Fruit fly (Drosophila melanogaster) whole organism, adult: Measurements from ENCODE around the gene CG14034.
A peak's percentile ranks its signal among the peaks of the same experiment; 100 is the strongest.

ENCODE experiments used
- CG11617 ChIP-seq: fragments of 200-800 bp; sonication (Bioruptor generic); optimal IDR thresholded peaks from 2 replicates; lab custom pipeline; 2017; ENCODE audit warnings: mild to moderate bottlenecking, missing biosample characterization, missing genetic modification reagents, missing genetic modification characterization
- CG12768 ChIP-seq: fragments of 200-800 bp; sonication (Bioruptor generic); optimal IDR thresholded peaks from 2 replicates; lab custom pipeline; 2017; ENCODE audit warnings: missing biosample characterization, missing genetic modification characterization, mild to moderate bottlenecking, moderate library complexity, missing genetic modification reagents
- CG14711 ChIP-seq: fragments of 200-800 bp; sonication (Bioruptor generic); optimal IDR thresholded peaks from 2 replicates; lab custom pipeline; 2018; ENCODE audit warnings: missing biosample characterization, mild to moderate bottlenecking, missing genetic modification characterization, moderate library complexity
- CG1620 ChIP-seq: fragments of 200-800 bp; sonication (Bioruptor generic); optimal IDR thresholded peaks from 2 replicates; lab custom pipeline; 2016; ENCODE audit warnings: missing biosample characterization, missing genetic modification characterization
- CG33017 ChIP-seq: fragments of 200-800 bp; sonication (Bioruptor generic); optimal IDR thresholded peaks from 2 replicates; lab custom pipeline; 2018; ENCODE audit warnings: missing biosample characterization, mild to moderate bottlenecking, missing genetic modification characterization, moderate library complexity
- CG5204 ChIP-seq: fragments of 200-800 bp; sonication (Bioruptor generic); optimal IDR thresholded peaks from 2 replicates; lab custom pipeline; 2016; ENCODE audit warnings: missing biosample characterization, missing genetic modification characterization
- CG7045 ChIP-seq: fragments of 200-800 bp; sonication (Bioruptor generic); optimal IDR thresholded peaks from 2 replicates; lab custom pipeline; 2017; ENCODE audit warnings: missing biosample characterization, mild to moderate bottlenecking, missing genetic modification characterization
- CG7101 ChIP-seq: fragments of 200-800 bp; sonication (Bioruptor generic); optimal IDR thresholded peaks from 2 replicates; lab custom pipeline; 2018; ENCODE audit warnings: missing biosample characterization, mild to moderate bottlenecking, missing genetic modification characterization, moderate library complexity
- Clk ChIP-seq: fragments of 200-800 bp; sonication (Bioruptor generic); optimal IDR thresholded peaks from 2 replicates; lab custom pipeline; 2017; ENCODE audit warnings: missing biosample characterization, missing genetic modification characterization
- Crg-1 ChIP-seq: fragments of 200-800 bp; sonication (Bioruptor generic); optimal IDR thresholded peaks from 2 replicates; lab custom pipeline; 2016; ENCODE audit warnings: missing biosample characterization, missing genetic modification characterization
- Hr96 ChIP-seq: fragments of 200-800 bp; sonication (Bioruptor generic); optimal IDR thresholded peaks from 2 replicates; lab custom pipeline; 2016; ENCODE audit warnings: missing biosample characterization, missing genetic modification characterization
- Mnt ChIP-seq: fragments of 200-800 bp; sonication (Bioruptor generic); optimal IDR thresholded peaks from 2 replicates; lab custom pipeline; 2016; ENCODE audit warnings: missing biosample characterization, mild to moderate bottlenecking, missing genetic modification characterization
- bab1 ChIP-seq: fragments of 200-800 bp; sonication (Bioruptor generic); optimal IDR thresholded peaks from 3 replicates; lab custom pipeline; 2019; ENCODE audit warnings: missing biosample characterization, mild to moderate bottlenecking, missing genetic modification characterization, moderate library complexity
- cic ChIP-seq: fragments of 200-800 bp; sonication (Bioruptor generic); optimal IDR thresholded peaks from 2 replicates; lab custom pipeline; 2017; ENCODE audit warnings: missing biosample characterization, mild to moderate bottlenecking, missing genetic modification characterization, moderate library complexity
- cnc ChIP-seq, 2 experiments: fragments of >200 bp; optimal IDR thresholded peaks; 2 replicates each; lab custom pipeline; 2017
- kay ChIP-seq: fragments of 200-800 bp; sonication (Bioruptor generic); peaks from one replicate; lab custom pipeline; 2016; ENCODE audit warnings: missing biosample characterization, missing genetic modification characterization, borderline replicate concordance
- ovo ChIP-seq: fragments of 200-800 bp; sonication (Bioruptor generic); optimal IDR thresholded peaks from 2 replicates; lab custom pipeline; 2016; ENCODE audit warnings: missing biosample characterization, missing genetic modification characterization
- pad ChIP-seq: fragments of 200-800 bp; sonication (Bioruptor generic); optimal IDR thresholded peaks from 3 replicates; lab custom pipeline; 2017; ENCODE audit warnings: missing biosample characterization, missing genetic modification characterization, mild to moderate bottlenecking, moderate library complexity, missing genetic modification reagents
- tj ChIP-seq: fragments of 200-800 bp; sonication (Bioruptor generic); optimal IDR thresholded peaks from 3 replicates; lab custom pipeline; 2017; ENCODE audit warnings: missing biosample characterization, mild to moderate bottlenecking, missing genetic modification characterization, moderate library complexity
- toe ChIP-seq: fragments of 200-800 bp; sonication (Bioruptor generic); optimal IDR thresholded peaks from 2 replicates; lab custom pipeline; 2016; ENCODE audit warnings: missing biosample characterization, missing genetic modification characterization

The CG14034 gene

dm6 chr2L:5259076-5259843 is 42.9 kb upstream of the CG14034 start:
- no peak for TF ChIP-seq toe
- TF ChIP-seq pad (GFP tag; lab: Kevin White, UChicago), result no peak
- no peak for TF ChIP-seq CG1620 (GFP tag; lab: Kevin White, UChicago)
- TF ChIP-seq CG11617 (GFP tag; lab: Kevin White, UChicago), result no peak
- no peak for TF ChIP-seq bab1 (GFP tag; lab: Kevin White, UChicago)
- TF ChIP-seq Hr96 (GFP tag; lab: Kevin White, UChicago), result no peak

- TF ChIP-seq Clk (GFP tag; lab: Kevin White, UChicago), result no peak
- peak; percentile 23 for TF ChIP-seq CG33017 (tag; lab: Kevin White, UChicago)
- TF ChIP-seq Crg-1 (GFP tag; lab: Kevin White, UChicago), result peak; percentile 10
- TF ChIP-seq tj (GFP tag; lab: Kevin White, UChicago), result no peak
- peak; percentile 20 for TF ChIP-seq CG7045 (GFP tag; lab: Kevin White, UChicago)
- peak; percentile 58 for TF ChIP-seq ovo (GFP tag; lab: Kevin White, UChicago)
- TF ChIP-seq CG14711 (tag; lab: Kevin White, UChicago), result no peak
- TF ChIP-seq CG5204 (GFP tag; lab: Kevin White, UChicago), result peak; percentile 40
- TF ChIP-seq pad (GFP tag; lab: Kevin White, UChicago), result peak; percentile 53
- TF ChIP-seq CG11617 (GFP tag; lab: Kevin White, UChicago), result peak; percentile 23
- TF ChIP-seq CG7101 (tag; lab: Kevin White, UChicago), result peak; percentile 54
- peak; percentile 69 for TF ChIP-seq cic
- peak; percentile 33 for TF ChIP-seq Hr96 (GFP tag; lab: Kevin White, UChicago)
- peak; percentile 17 for TF ChIP-seq CG12768 (GFP tag; lab: Kevin White, UChicago)
- no peak for TF ChIP-seq bab1 (GFP tag; lab: Kevin White, UChicago)
- no peak for TF ChIP-seq kay (GFP tag; lab: Kevin White, UChicago)
- no peak for TF ChIP-seq toe
Observed at dm6 chr2L:5256036-5256846, 39.9 kb upstream of the CG14034 start.

dm6 chr2L:5254105-5254711 is 37.9 kb upstream of the CG14034 start:
- TF ChIP-seq CG7045 (GFP tag; lab: Kevin White, UChicago) (no peak), CG33017 (tag; lab: Kevin White, UChicago) (no peak), Crg-1 (GFP tag; lab: Kevin White, UChicago) (no peak), CG11617 (GFP tag; lab: Kevin White, UChicago) (no peak), CG14711 (tag; lab: Kevin White, UChicago) (no peak), pad (GFP tag; lab: Kevin White, UChicago) (no peak), cic (no peak), Mnt (GFP tag; lab: Kevin White, UChicago) (no peak), ovo (GFP tag; lab: Kevin White, UChicago) (no peak), CG5204 (GFP tag; lab: Kevin White, UChicago) (no peak), cnc (optimal IDR thresholded peaks at IDR 0.05; lab: Kevin White, UChicago) (no peak), Hr96 (GFP tag; lab: Kevin White, UChicago) (no peak), CG7101 (tag; lab: Kevin White, UChicago) (no peak), kay (GFP tag; lab: Kevin White, UChicago) (no peak), CG12768 (GFP tag; lab: Kevin White, UChicago) (no peak), CG1620 (GFP tag; lab: Kevin White, UChicago) (no peak), Clk (GFP tag; lab: Kevin White, UChicago) (no peak)

- no peak for TF ChIP-seq CG5204 (GFP tag; lab: Kevin White, UChicago)
- no peak for TF ChIP-seq Hr96 (GFP tag; lab: Kevin White, UChicago)
- no peak for TF ChIP-seq Mnt (GFP tag; lab: Kevin White, UChicago)
- TF ChIP-seq CG7101 (tag; lab: Kevin White, UChicago), result no peak
- no peak for TF ChIP-seq pad (GFP tag; lab: Kevin White, UChicago)
- TF ChIP-seq CG12768 (GFP tag; lab: Kevin White, UChicago), result no peak
- TF ChIP-seq CG7045 (GFP tag; lab: Kevin White, UChicago), result no peak
- TF ChIP-seq Crg-1 (GFP tag; lab: Kevin White, UChicago), result no peak
- no peak for TF ChIP-seq CG33017 (tag; lab: Kevin White, UChicago)
- no peak for TF ChIP-seq cnc (optimal IDR thresholded peaks at IDR 0.05; lab: Kevin White, UChicago)
- no peak for TF ChIP-seq kay (GFP tag; lab: Kevin White, UChicago)
- no peak for TF ChIP-seq toe
- no peak for TF ChIP-seq CG1620 (GFP tag; lab: Kevin White, UChicago)
- TF ChIP-seq Clk (GFP tag; lab: Kevin White, UChicago), result no peak
- TF ChIP-seq ovo (GFP tag; lab: Kevin White, UChicago), result no peak
- no peak for TF ChIP-seq bab1 (GFP tag; lab: Kevin White, UChicago)
- TF ChIP-seq tj (GFP tag; lab: Kevin White, UChicago), result no peak
Observed at dm6 chr2L:5252399-5253030, 36.2 kb upstream of the CG14034 start.
